1 worm cellular context compared by ENCODE assay signal in genomic region chrIV:14824878-14825352, ce11.
A peak's percentile ranks its signal among the peaks of the same experiment; 100 is the strongest.
TF ChIP-seq lines count a peak whose summit lies in the region.

TSS of gene sec-61.A (minus strand) at chrIV:14825264.

TF ChIP-seq in whole organism, L4 larva, 104 proteins besides CTCF, POLR2A, EP300 and RAD21 (continued from another document):
- no peak for TF ChIP-seq ceh-32 (tag; optimal IDR thresholded peaks at IDR 0.05; lab: Kevin White, UChicago; ENCODE audit: poor library complexity)
- TF ChIP-seq lin-38 (GFP tag; IDR thresholded peaks at IDR 0.05; lab: Robert Waterston, UW), result peak; percentile 72
- TF ChIP-seq madf-5 (GFP tag; IDR thresholded peaks at IDR 0.05; lab: Robert Waterston, UW), result no peak
- no peak for TF ChIP-seq lin-15B (tag; optimal IDR thresholded peaks at IDR 0.05; lab: Kevin White, UChicago)
- TF ChIP-seq snpc-4 (tag; optimal IDR thresholded peaks at IDR 0.05; lab: Kevin White, UChicago), result peak; percentile 4
- peak; percentile 1 for TF ChIP-seq duxl-1 (tag; optimal IDR thresholded peaks at IDR 0.05; lab: Kevin White, UChicago; ENCODE audit: poor library complexity)
- no peak for TF ChIP-seq nhr-6 (tag; optimal IDR thresholded peaks at IDR 0.05; lab: Kevin White, UChicago)
- TF ChIP-seq fkh-10 (GFP tag; optimal IDR thresholded peaks at IDR 0.05; lab: Kevin White, UChicago), result peak; percentile 73
- TF ChIP-seq ztf-7 (tag; optimal IDR thresholded peaks at IDR 0.05; lab: Kevin White, UChicago), result peak; percentile 26
- no peak for TF ChIP-seq F10B5.3 (tag; optimal IDR thresholded peaks at IDR 0.05; lab: Kevin White, UChicago)
- no peak for TF ChIP-seq lir-3 (tag; optimal IDR thresholded peaks at IDR 0.05; lab: Kevin White, UChicago)
- no peak; the same call in 1 of the 2 replicates for TF ChIP-seq tra-1 (GFP tag; IDR thresholded peaks at IDR 0.05; lab: Robert Waterston, UW)
- TF ChIP-seq daf-16 (GFP tag; optimal IDR thresholded peaks at IDR 0.05; lab: Kevin White, UChicago), result peak in 1 of 2 experiments; percentile 11
- TF ChIP-seq daf-16 (tag; optimal IDR thresholded peaks at IDR 0.05; lab: Kevin White, UChicago), result peak; percentile 14
- TF ChIP-seq R02D3.7 (tag; optimal IDR thresholded peaks at IDR 0.05; lab: Kevin White, UChicago), result no peak
- no peak for TF ChIP-seq nhr-237 (tag; optimal IDR thresholded peaks at IDR 0.05; lab: Kevin White, UChicago)
- TF ChIP-seq nhr-102 (tag; optimal IDR thresholded peaks at IDR 0.05; lab: Kevin White, UChicago), result peak; percentile 66
- peak; percentile 94 for TF ChIP-seq snpc-1.2 (GFP tag; IDR thresholded peaks at IDR 0.05; lab: Robert Waterston, UW)
- no peak for TF ChIP-seq Y5F2A.4 (GFP tag; optimal IDR thresholded peaks at IDR 0.05; lab: Kevin White, UChicago)
- no peak for TF ChIP-seq dmd-9 (GFP tag; IDR thresholded peaks at IDR 0.05; lab: Robert Waterston, UW)
- TF ChIP-seq attf-4 (tag; optimal IDR thresholded peaks at IDR 0.05; lab: Kevin White, UChicago), result no peak
- peak; percentile 80 for TF ChIP-seq dmd-6 (GFP tag; IDR thresholded peaks at IDR 0.05; lab: Robert Waterston, UW)
- TF ChIP-seq D1046.2 (GFP tag; IDR thresholded peaks at IDR 0.05; lab: Robert Waterston, UW), result peak; percentile 99
- no peak for TF ChIP-seq daf-19 (GFP tag; conservative IDR thresholded peaks at IDR 0.05; lab: Robert Waterston, UW)
- peak; percentile 54 for TF ChIP-seq pqm-1 (tag; optimal IDR thresholded peaks at IDR 0.05; lab: Kevin White, UChicago)
- no peak for TF ChIP-seq fos-1 (tag; optimal IDR thresholded peaks at IDR 0.05; lab: Kevin White, UChicago)
- TF ChIP-seq nhr-10 (tag; optimal IDR thresholded peaks at IDR 0.05; lab: Kevin White, UChicago), result no peak
- TF ChIP-seq saeg-2 (GFP tag; IDR thresholded peaks at IDR 0.05; lab: Robert Waterston, UW), result 0 out of 2 replicates have a peak, but pooled peaks have one; percentile 38
- TF ChIP-seq hif-1 (tag; optimal IDR thresholded peaks at IDR 0.05; lab: Kevin White, UChicago), result peak; percentile 36 to 75
- TF ChIP-seq nhr-77 (tag; optimal IDR thresholded peaks at IDR 0.05; lab: Kevin White, UChicago), result peak; percentile 47
- no peak for TF ChIP-seq Y105C5A.15 (GFP tag; IDR thresholded peaks at IDR 0.05; lab: Robert Waterston, UW)
- TF ChIP-seq zag-1 (tag; optimal IDR thresholded peaks at IDR 0.05; lab: Kevin White, UChicago), result no peak
- TF ChIP-seq set-16 (GFP tag; IDR thresholded peaks at IDR 0.05; lab: Robert Waterston, UW), result peak; percentile 18; the same call in 1 of the 2 replicates
- TF ChIP-seq ztf-11 (tag; optimal IDR thresholded peaks at IDR 0.05; lab: Kevin White, UChicago), result no peak
- TF ChIP-seq zfp-3 (GFP tag; conservative IDR thresholded peaks at IDR 0.05; lab: Robert Waterston, UW), result peak; percentile 79; the same call in 1 of the 2 replicates
- peak; percentile 66 for TF ChIP-seq lin-13 (GFP tag; optimal IDR thresholded peaks at IDR 0.05; lab: Kevin White, UChicago)
- TF ChIP-seq mep-1 (tag; optimal IDR thresholded peaks at IDR 0.05; lab: Kevin White, UChicago), result peak; percentile 77
- TF ChIP-seq hlh-30 (tag; optimal IDR thresholded peaks at IDR 0.05; lab: Kevin White, UChicago; ENCODE audit: insufficient read depth), result peak; percentile 85
- TF ChIP-seq Y48G9A.11 (GFP tag; IDR thresholded peaks at IDR 0.05; lab: Robert Waterston, UW), result no peak
- TF ChIP-seq unc-39 (tag; optimal IDR thresholded peaks at IDR 0.05; lab: Kevin White, UChicago), result no peak
- TF ChIP-seq zip-11 (GFP tag; IDR thresholded peaks at IDR 0.05; lab: Robert Waterston, UW), result no peak
- no peak for TF ChIP-seq php-3 (GFP tag; IDR thresholded peaks at IDR 0.05; lab: Robert Waterston, UW)
- TF ChIP-seq nhr-111 (GFP tag; optimal IDR thresholded peaks at IDR 0.05; lab: Kevin White, UChicago), result no peak
- TF ChIP-seq egl-27 (tag; optimal IDR thresholded peaks at IDR 0.05; lab: Kevin White, UChicago), result no peak
TF ChIP-seq in whole organism, L4 larva: peak in this region for 46.
